Worm (Caenorhabditis elegans): ENCODE data around the gene C14A11.2.

- no peak for TF ChIP-seq hmbx-1 (tag; optimal IDR thresholded peaks at IDR 0.05)
- no peak for TF ChIP-seq ama-1 (optimal IDR thresholded peaks at IDR 0.05)
- no peak for TF ChIP-seq flt-1 (GFP tag; IDR thresholded peaks at IDR 0.05)
These were observed 17.2 kb downstream of the C14A11.2 start, which contains the start of gene tsp-6 for ce11 chrX:2820148-2820547.

Data from whole organism, early embryonic.